Fruit fly (Drosophila melanogaster): ENCODE results near the gene HDAC4.

DNA sequence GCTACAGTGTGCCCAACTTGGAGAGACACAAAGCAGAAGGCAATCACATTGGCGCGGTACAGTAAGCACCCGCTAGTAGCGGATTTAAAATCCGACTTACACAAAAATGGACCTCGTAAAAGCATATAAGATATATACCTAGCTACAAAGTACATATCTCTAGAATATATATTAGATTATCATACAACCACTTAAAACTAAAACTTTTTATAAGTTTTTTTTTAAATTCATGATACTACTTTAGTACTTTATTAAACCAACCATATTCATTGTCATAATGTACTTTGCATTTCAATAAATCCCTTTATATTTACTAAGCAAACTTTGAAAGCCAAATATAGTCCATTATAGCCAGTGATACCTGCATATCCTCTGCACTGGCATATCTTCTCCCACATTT is 10.3 kb downstream of the HDAC4 start:
- TF ChIP-seq sv (GFP tag; optimal IDR thresholded peaks at IDR 0.05) (no peak), psq (GFP tag; optimal IDR thresholded peaks at IDR 0.05) (peak; percentile 78), fru (GFP tag; optimal IDR thresholded peaks at IDR 0.05) (peak; percentile 21)
